Fruit fly (Drosophila melanogaster): Measurements from ENCODE around the gene Spn28F.

The Spn28F gene

DNA sequence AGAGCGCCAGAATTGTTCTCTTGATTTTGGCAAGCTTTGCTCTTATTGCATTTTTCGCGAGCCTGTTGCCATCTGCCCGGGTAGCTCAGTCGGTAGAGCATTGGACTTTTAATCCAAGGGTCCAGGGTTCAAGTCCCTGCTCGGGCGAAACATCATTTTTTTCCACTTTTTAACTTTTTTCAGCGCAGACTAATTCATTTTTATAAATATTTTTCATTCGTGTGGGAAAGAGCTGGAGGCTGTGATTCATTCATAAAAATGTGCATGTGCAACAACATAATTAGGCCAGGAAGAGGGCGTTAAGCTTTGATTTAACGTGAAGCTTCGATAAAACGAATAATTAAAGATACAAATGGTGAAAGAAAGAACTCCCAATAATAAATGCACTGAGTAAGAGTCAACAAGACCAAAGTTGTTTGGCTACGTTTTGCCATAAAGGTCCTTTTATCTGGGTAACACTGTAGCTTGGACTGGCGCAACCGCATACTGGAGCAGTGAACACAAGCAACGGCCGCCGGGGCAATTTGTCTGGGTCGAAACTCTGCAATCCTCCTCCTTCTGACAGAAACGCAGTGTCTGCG lies 49.1 kb upstream of the Spn28F start (continued):
- no peak for TF ChIP-seq her (GFP tag; optimal IDR thresholded peaks at IDR 0.05)
- TF ChIP-seq p53 (GFP tag; optimal IDR thresholded peaks at IDR 0.05): no peak
- TF ChIP-seq sc (optimal IDR thresholded peaks at IDR 0.05): no peak
- TF ChIP-seq sc (GFP tag; optimal IDR thresholded peaks at IDR 0.05): no peak
- TF ChIP-seq CG1792 (GFP tag; optimal IDR thresholded peaks at IDR 0.05): no peak
- TF ChIP-seq chm (GFP tag; IDR thresholded peaks at IDR 0.05): no peak
- no peak for TF ChIP-seq sim (GFP tag; IDR thresholded peaks at IDR 0.05)
- no peak for TF ChIP-seq Nf-YC (tag; optimal IDR thresholded peaks at IDR 0.05)
- TF ChIP-seq CG14050 (GFP tag; IDR thresholded peaks at IDR 0.05): no peak
- TF ChIP-seq br (optimal IDR thresholded peaks at IDR 0.05): no peak
- TF ChIP-seq NfI (GFP tag; optimal IDR thresholded peaks at IDR 0.05): no peak
- no peak for TF ChIP-seq CG9876 (GFP tag; optimal IDR thresholded peaks at IDR 0.05)
- no peak for TF ChIP-seq ato (GFP tag; IDR thresholded peaks at IDR 0.05; ENCODE audit: partially characterized antibody)
- no peak for TF ChIP-seq al (GFP tag; IDR thresholded peaks at IDR 0.05)
- no peak for TF ChIP-seq CG8388 (GFP tag; optimal IDR thresholded peaks at IDR 0.05)
- 0 out of 2 replicates have a peak, but pooled peaks have one; percentile 12 for TF ChIP-seq E2f1 (GFP tag; IDR thresholded peaks at IDR 0.05)
- no peak for TF ChIP-seq CG5953 (GFP tag; IDR thresholded peaks at IDR 0.05)
- TF ChIP-seq esg (GFP tag; conservative IDR thresholded peaks at IDR 0.05): no peak; the same call in 1 of the 2 replicates
- no peak for TF ChIP-seq fd102C (GFP tag; optimal IDR thresholded peaks at IDR 0.05)
- TF ChIP-seq schlank (tag; optimal IDR thresholded peaks at IDR 0.05): no peak
- TF ChIP-seq YL-1 (GFP tag; optimal IDR thresholded peaks at IDR 0.05): no peak
- TF ChIP-seq phol (tag; optimal IDR thresholded peaks at IDR 0.05): peak; percentile 27
- TF ChIP-seq cg (GFP tag; optimal IDR thresholded peaks at IDR 0.05): no peak
- no peak for TF ChIP-seq CG2202 (tag; optimal IDR thresholded peaks at IDR 0.05)
- TF ChIP-seq Trl (optimal IDR thresholded peaks at IDR 0.05): no peak
- TF ChIP-seq Trl (GFP tag; optimal IDR thresholded peaks at IDR 0.05): no peak
- TF ChIP-seq klu (GFP tag; IDR thresholded peaks at IDR 0.05): no peak
- no peak for TF ChIP-seq Max (GFP tag; optimal IDR thresholded peaks at IDR 0.05)
- TF ChIP-seq rib (GFP tag; IDR thresholded peaks at IDR 0.05): no peak
- TF ChIP-seq odd (GFP tag; optimal IDR thresholded peaks at IDR 0.05): no peak
- TF ChIP-seq Kr (GFP tag; optimal IDR thresholded peaks at IDR 0.05): no peak
- TF ChIP-seq Deaf1 (tag; optimal IDR thresholded peaks at IDR 0.05): no peak
- TF ChIP-seq CG10543 (GFP tag; optimal IDR thresholded peaks at IDR 0.05): no peak
- no peak for TF ChIP-seq dati (GFP tag; IDR thresholded peaks at IDR 0.05)
- no peak for TF ChIP-seq aop (GFP tag; IDR thresholded peaks at IDR 0.05)
- 0 out of 4 replicates have a peak, but pooled peaks have one; percentile 29 for TF ChIP-seq Gug (GFP tag; IDR thresholded peaks at IDR 0.05)

DNA sequence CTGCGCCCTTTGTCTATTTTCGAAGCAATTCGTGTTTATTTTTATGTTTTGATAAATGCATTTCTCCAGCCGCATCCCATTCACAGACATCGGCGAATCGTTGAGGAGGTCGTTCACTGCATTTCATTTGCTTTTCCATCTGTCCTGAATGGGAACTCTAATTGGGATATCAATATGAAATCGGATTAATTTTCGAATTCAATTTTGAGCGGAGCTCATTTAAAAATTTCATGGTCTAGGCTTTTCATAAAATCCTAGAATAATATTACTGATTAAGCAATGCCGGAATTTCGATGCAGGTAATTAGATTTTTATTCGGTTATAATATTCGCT lies 48.5 kb upstream of the Spn28F start:
- TF ChIP-seq insv (GFP tag; optimal IDR thresholded peaks at IDR 0.05): peak in 1 of 2 experiments; percentile 89
- no peak for TF ChIP-seq H2.0 (GFP tag; IDR thresholded peaks at IDR 0.05)
- TF ChIP-seq az2 (GFP tag; optimal IDR thresholded peaks at IDR 0.05): no peak
- no peak for TF ChIP-seq Ssrp (tag; optimal IDR thresholded peaks at IDR 0.05)
- TF ChIP-seq vfl (GFP tag; optimal IDR thresholded peaks at IDR 0.05): no peak
- no peak for TF ChIP-seq ase (GFP tag; IDR thresholded peaks at IDR 0.05)
- peak; percentile 48 for TF ChIP-seq CG1529 (GFP tag; optimal IDR thresholded peaks at IDR 0.05)
- peak; percentile 70 for TF ChIP-seq sens (GFP tag)
- TF ChIP-seq CG1647 (GFP tag; optimal IDR thresholded peaks at IDR 0.05): no peak
- TF ChIP-seq danr (GFP tag; IDR thresholded peaks at IDR 0.05): no peak
- TF ChIP-seq cato (GFP tag; optimal IDR thresholded peaks at IDR 0.05; ENCODE audit: borderline replicate concordance): no peak
- TF ChIP-seq CG3281 (GFP tag; optimal IDR thresholded peaks at IDR 0.05): no peak
- no peak for TF ChIP-seq CG30403 (GFP tag; optimal IDR thresholded peaks at IDR 0.05)
- no peak for TF ChIP-seq CG17612 (GFP tag; IDR thresholded peaks at IDR 0.05)
- TF ChIP-seq sob (GFP tag; IDR thresholded peaks at IDR 0.05): no peak
- no peak for TF ChIP-seq peb (GFP tag; IDR thresholded peaks at IDR 0.05)
- no peak for TF ChIP-seq her (GFP tag; optimal IDR thresholded peaks at IDR 0.05)
- no peak for TF ChIP-seq bowl (GFP tag; IDR thresholded peaks at IDR 0.05)
- no peak for TF ChIP-seq CG9817 (tag; optimal IDR thresholded peaks at IDR 0.05)
- TF ChIP-seq CG8290 (GFP tag; optimal IDR thresholded peaks at IDR 0.05): no peak
- no peak for TF ChIP-seq CG8290 (tag; optimal IDR thresholded peaks at IDR 0.05)
